Worm (Caenorhabditis elegans): ENCODE data around the gene rps-1.
A peak's percentile ranks its signal among the peaks of the same experiment; 100 is the strongest.

rps-1 gene

ce11 chrIII:4488892-4489409, 13.2 kb downstream of the rps-1 start, which contains the start of gene cpg-1 (continued):
- TF ChIP-seq snpc-1.2 (GFP tag; IDR thresholded peaks at IDR 0.05) (peak; percentile 90), spr-1 (tag; optimal IDR thresholded peaks at IDR 0.05) (no peak), F37D6.2 (tag; optimal IDR thresholded peaks at IDR 0.05) (no peak), snpc-4 (tag; optimal IDR thresholded peaks at IDR 0.05) (no peak), daf-12 (tag; optimal IDR thresholded peaks at IDR 0.05) (no peak), dmd-8 (GFP tag; IDR thresholded peaks at IDR 0.05) (no peak), zag-1 (tag; optimal IDR thresholded peaks at IDR 0.05) (no peak), pqm-1 (tag; optimal IDR thresholded peaks at IDR 0.05) (no peak), pha-4 (GFP tag; IDR thresholded peaks at IDR 0.05) (no peak), pha-4 (tag; optimal IDR thresholded peaks at IDR 0.05) (no peak), ZK337.2 (GFP tag; IDR thresholded peaks at IDR 0.05) (no peak), gei-8 (GFP tag; optimal IDR thresholded peaks at IDR 0.05) (no peak), unc-39 (tag; optimal IDR thresholded peaks at IDR 0.05) (no peak), php-3 (GFP tag; IDR thresholded peaks at IDR 0.05) (no peak), attf-4 (tag; optimal IDR thresholded peaks at IDR 0.05) (no peak), ceh-82 (tag; optimal IDR thresholded peaks at IDR 0.05) (no peak), F49E8.2 (tag; optimal IDR thresholded peaks at IDR 0.05; ENCODE audit: borderline replicate concordance) (peak; percentile 98), hif-1 (tag; optimal IDR thresholded peaks at IDR 0.05) (no peak), F10B5.3 (tag; optimal IDR thresholded peaks at IDR 0.05) (no peak), nhr-111 (GFP tag; optimal IDR thresholded peaks at IDR 0.05) (no peak), lin-38 (GFP tag; IDR thresholded peaks at IDR 0.05) (peak; percentile 88), ceh-44 (GFP tag; IDR thresholded peaks at IDR 0.05) (peak; percentile 60; the same call in 1 of the 2 replicates), nhr-102 (tag; optimal IDR thresholded peaks at IDR 0.05) (no peak), lir-3 (tag; optimal IDR thresholded peaks at IDR 0.05) (no peak), arid-1 (GFP tag; conservative IDR thresholded peaks at IDR 0.05) (peak; percentile 71; the same call in 1 of the 2 replicates), vab-7 (GFP tag; IDR thresholded peaks at IDR 0.05) (no peak), lin-15B (tag; optimal IDR thresholded peaks at IDR 0.05) (no peak), hlh-30 (tag; optimal IDR thresholded peaks at IDR 0.05; ENCODE audit: insufficient read depth) (no peak), lsy-2 (tag; optimal IDR thresholded peaks at IDR 0.05) (peak in 1 of 2 experiments; percentile 64), fkh-10 (GFP tag; optimal IDR thresholded peaks at IDR 0.05) (no peak), mdl-1 (tag; optimal IDR thresholded peaks at IDR 0.05) (no peak), zip-2 (tag; optimal IDR thresholded peaks at IDR 0.05) (no peak), Y48G9A.11 (GFP tag; IDR thresholded peaks at IDR 0.05) (peak; percentile 92), cey-2 (tag; optimal IDR thresholded peaks at IDR 0.05; ENCODE audit: borderline replicate concordance, insufficient read depth) (no peak), R02D3.7 (tag; optimal IDR thresholded peaks at IDR 0.05) (no peak), unc-130 (GFP tag; optimal IDR thresholded peaks at IDR 0.05) (peak; percentile 98), daf-8 (GFP tag; IDR thresholded peaks at IDR 0.05) (no peak), dve-1 (tag; optimal IDR thresholded peaks at IDR 0.05; ENCODE audit: insufficient read depth) (no peak)

DNA sequence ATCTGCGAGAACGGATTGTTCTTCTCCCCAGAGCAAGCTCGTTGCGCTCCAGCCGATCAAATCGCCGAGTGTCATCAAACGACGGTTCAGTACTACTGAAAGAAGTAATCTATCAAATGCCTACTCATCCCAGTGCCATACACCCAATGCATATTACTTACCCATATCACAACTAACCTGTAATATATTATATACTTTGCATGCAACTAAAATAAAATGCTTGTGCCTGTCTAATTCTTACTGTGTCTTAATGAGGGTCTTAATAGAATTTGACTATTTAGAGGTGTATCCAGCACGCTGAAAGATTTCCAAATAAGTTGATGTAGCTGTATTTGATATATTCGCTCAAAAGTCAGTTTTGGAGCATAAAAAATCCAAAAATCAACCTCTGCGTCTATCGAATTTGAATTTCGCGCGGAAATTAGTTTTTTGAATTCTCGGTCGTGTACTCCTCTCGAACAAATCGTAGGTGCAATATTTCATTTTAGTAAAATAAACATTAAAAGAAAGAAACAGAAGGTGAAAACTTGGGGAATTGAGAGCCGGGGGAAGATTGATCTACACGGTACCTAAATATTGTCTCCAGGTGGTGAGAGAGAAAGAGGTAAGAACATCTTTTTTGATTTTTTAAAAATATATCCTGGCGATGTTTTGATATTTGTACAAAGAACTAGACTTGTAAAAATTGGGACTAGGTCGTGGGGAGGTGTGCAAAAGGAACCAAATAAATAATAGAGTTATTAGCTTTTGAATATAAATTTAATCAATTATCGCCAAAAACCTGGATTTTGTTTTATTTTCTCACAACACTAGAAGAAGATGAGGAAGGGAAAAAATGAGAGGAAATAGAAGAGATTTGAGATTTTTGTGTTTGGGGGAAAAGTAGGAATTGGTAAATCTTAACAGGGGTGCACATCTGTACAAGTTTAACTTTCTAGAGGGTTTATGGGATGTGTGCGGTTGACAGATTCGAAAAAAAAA, 15.7 kb downstream of the rps-1 start:
- TF ChIP-seq pqm-1 (tag; optimal IDR thresholded peaks at IDR 0.05) = no peak
- peak; percentile 32; the same call in 1 of the 2 replicates for TF ChIP-seq vab-7 (GFP tag; IDR thresholded peaks at IDR 0.05)
- TF ChIP-seq lin-39 (tag; optimal IDR thresholded peaks at IDR 0.05) = no peak
- peak; percentile 6; the same call in 1 of the 2 replicates for TF ChIP-seq dmd-6 (GFP tag; IDR thresholded peaks at IDR 0.05)
- peak; percentile 41 for TF ChIP-seq rbr-2 (tag; optimal IDR thresholded peaks at IDR 0.05)
- no peak for TF ChIP-seq ZK337.2 (GFP tag; IDR thresholded peaks at IDR 0.05)
- peak; percentile 2 for TF ChIP-seq ces-1 (GFP tag; optimal IDR thresholded peaks at IDR 0.05)
- no peak for TF ChIP-seq ceh-32 (tag; optimal IDR thresholded peaks at IDR 0.05; ENCODE audit: poor library complexity)
- peak; percentile 44 for TF ChIP-seq mes-2 (tag; optimal IDR thresholded peaks at IDR 0.05; ENCODE audit: poor library complexity, severe bottlenecking)
- TF ChIP-seq ama-1 (optimal IDR thresholded peaks at IDR 0.05) = peak; percentile 71
- TF ChIP-seq nhr-77 (tag; optimal IDR thresholded peaks at IDR 0.05) = peak; percentile 8
- TF ChIP-seq arid-1 (GFP tag; conservative IDR thresholded peaks at IDR 0.05) = no peak
- no peak for TF ChIP-seq cey-2 (tag; optimal IDR thresholded peaks at IDR 0.05; ENCODE audit: borderline replicate concordance, insufficient read depth)
- TF ChIP-seq nhr-111 (GFP tag; optimal IDR thresholded peaks at IDR 0.05) = peak; percentile 68
- peak; percentile 1 for TF ChIP-seq duxl-1 (tag; optimal IDR thresholded peaks at IDR 0.05; ENCODE audit: poor library complexity)
- peak; percentile 80; the same call in 1 of the 2 replicates for TF ChIP-seq Y75B8A.6 (GFP tag; IDR thresholded peaks at IDR 0.05)

Measured in whole organism, L4 larva.